Fruit fly (Drosophila melanogaster): ENCODE measurements around the gene ND-13B.

DNA sequence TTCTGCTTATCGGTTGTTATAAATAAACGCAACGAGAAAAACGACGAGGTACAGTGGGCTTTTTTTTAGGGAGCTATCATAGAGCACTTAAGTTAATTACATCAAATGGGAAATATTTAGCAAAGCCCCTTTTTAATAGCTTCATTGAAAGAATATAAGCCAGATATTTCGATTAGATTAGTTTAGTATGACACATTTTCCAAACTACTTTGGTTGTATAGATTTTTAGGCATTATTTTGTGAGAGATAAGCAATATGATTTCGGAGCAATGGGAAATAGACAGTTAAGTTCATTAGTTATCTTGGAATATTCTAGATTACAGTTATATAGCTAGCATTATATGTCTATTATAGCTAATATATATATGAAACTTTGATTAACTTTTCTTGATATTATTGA, 13.7 kb downstream of the ND-13B start:
- TF ChIP-seq ey (GFP tag; optimal IDR thresholded peaks at IDR 0.05), result no peak
- no peak for TF ChIP-seq usp (GFP tag; optimal IDR thresholded peaks at IDR 0.05)
- TF ChIP-seq Hnf4 (GFP tag; optimal IDR thresholded peaks at IDR 0.05), result no peak
- TF ChIP-seq CG32264 (GFP tag; optimal IDR thresholded peaks at IDR 0.05), result no peak
- no peak for TF ChIP-seq h (GFP tag; optimal IDR thresholded peaks at IDR 0.05)
- TF ChIP-seq dmrt93B (GFP tag; optimal IDR thresholded peaks at IDR 0.05), result no peak
- no peak for TF ChIP-seq Abd-B (GFP tag; optimal IDR thresholded peaks at IDR 0.05)
- no peak for TF ChIP-seq pan (optimal IDR thresholded peaks at IDR 0.05)
- TF ChIP-seq CrebA (GFP tag; optimal IDR thresholded peaks at IDR 0.05; ENCODE audit: borderline replicate concordance), result no peak
- no peak for TF ChIP-seq Dif (GFP tag; optimal IDR thresholded peaks at IDR 0.05; ENCODE audit: partially characterized antibody)

All from whole organism, wandering third instar larva.